Worm (Caenorhabditis elegans) whole organism, mixed stage, embryonic: ENCODE measurements around the gene tbx-40.
A peak's percentile ranks its signal among the peaks of the same experiment; 100 is the strongest.

Source experiments
- M03D4.4 ChIP-seq: sonication (generic microtip); optimal IDR thresholded peaks from 2 replicates; lab custom pipeline; 2017; ENCODE audit warnings: mild to moderate bottlenecking, missing genetic modification characterization, missing compliant biosample characterization
- bed-3 ChIP-seq: fragments of 200-800 bp; sonication (Bioruptor generic); optimal IDR thresholded peaks from 3 replicates; lab custom pipeline; 2018; ENCODE audit warnings: mild to moderate bottlenecking, missing genetic modification characterization, moderate library complexity, missing compliant biosample characterization
- ceh-39 ChIP-seq: fragments of 150-350 bp; optimal IDR thresholded peaks from 2 replicates; lab custom pipeline; 2014; ENCODE audit warnings: missing biosample characterization, missing genetic modification characterization
- ceh-43 ChIP-seq: fragments of 200-800 bp; sonication (Bioruptor generic); optimal IDR thresholded peaks from 2 replicates; lab custom pipeline; 2018; ENCODE audit warnings: mild to moderate bottlenecking, missing genetic modification characterization, moderate library complexity, missing compliant biosample characterization
- ceh-83 ChIP-seq: fragments of 200-800 bp; sonication (Bioruptor generic); optimal IDR thresholded peaks from 2 replicates; lab custom pipeline; 2018; ENCODE audit warnings: mild to moderate bottlenecking, missing genetic modification characterization, missing compliant biosample characterization
- cnd-1 ChIP-seq: fragments of 200-800 bp; sonication (Bioruptor generic); optimal IDR thresholded peaks from 2 replicates; lab custom pipeline; 2018; ENCODE audit warnings: mild to moderate bottlenecking, missing genetic modification characterization, missing compliant biosample characterization
- drap-1 ChIP-seq: fragments of 200-800 bp; sonication (Bioruptor generic); optimal IDR thresholded peaks from 3 replicates; lab custom pipeline; 2018; ENCODE audit warnings: mild to moderate bottlenecking, missing genetic modification characterization, missing compliant biosample characterization
- elt-1 ChIP-seq: sonication (generic microtip); optimal IDR thresholded peaks from 2 replicates; lab custom pipeline; 2017; ENCODE audit warnings: missing genetic modification characterization, mild to moderate bottlenecking, missing compliant biosample characterization, antibody characterized with exemption, moderate library complexity, borderline replicate concordance; ENCODE audit not compliant: insufficient read depth
- elt-3 ChIP-seq: fragments of 150-350 bp; optimal IDR thresholded peaks from 2 replicates; lab custom pipeline; 2014; ENCODE audit warnings: missing biosample characterization, missing genetic modification characterization
- flh-1 ChIP-seq: fragments of 200-800 bp; sonication (Bioruptor generic); optimal IDR thresholded peaks from 2 replicates; lab custom pipeline; 2018; ENCODE audit warnings: mild to moderate bottlenecking, missing genetic modification characterization, moderate library complexity, missing compliant biosample characterization
- hlh-1 ChIP-seq: fragments of 150-350 bp; optimal IDR thresholded peaks from 2 replicates; lab custom pipeline; 2014; ENCODE audit warnings: missing biosample characterization, missing genetic modification reagents, missing genetic modification characterization
- lin-13 ChIP-seq: fragments of 150-350 bp; optimal IDR thresholded peaks from 2 replicates; lab custom pipeline; 2014; ENCODE audit warnings: missing biosample characterization, missing genetic modification characterization
- lin-32 ChIP-seq: fragments of 200-800 bp; sonication (Bioruptor generic); optimal IDR thresholded peaks from 2 replicates; lab custom pipeline; 2018; ENCODE audit warnings: mild to moderate bottlenecking, missing genetic modification characterization, missing compliant biosample characterization
- lsy-2 ChIP-seq: fragments of 150-350 bp; optimal IDR thresholded peaks from 2 replicates; lab custom pipeline; 2014; ENCODE audit warnings: missing biosample characterization, missing genetic modification characterization
- mab-5 ChIP-seq: fragments of 150-350 bp; optimal IDR thresholded peaks from 2 replicates; lab custom pipeline; 2014; ENCODE audit warnings: missing biosample characterization, missing genetic modification characterization
- mep-1 ChIP-seq: fragments of 150-350 bp; optimal IDR thresholded peaks from 2 replicates; lab custom pipeline; 2017; ENCODE audit warnings: missing biosample characterization, missing genetic modification reagents, missing genetic modification characterization, inconsistent platforms
- mls-2 ChIP-seq: sonication (generic microtip); optimal IDR thresholded peaks from 2 replicates; lab custom pipeline; 2016; ENCODE audit warnings: mild to moderate bottlenecking, missing genetic modification characterization, moderate library complexity, missing compliant biosample characterization
- nhr-12 ChIP-seq: fragments of 150-350 bp; optimal IDR thresholded peaks from 2 replicates; lab custom pipeline; 2014; ENCODE audit warnings: missing biosample characterization, missing genetic modification characterization
- nhr-237 ChIP-seq: fragments of 150-350 bp; optimal IDR thresholded peaks from 2 replicates; lab custom pipeline; 2014; ENCODE audit warnings: missing biosample characterization, missing genetic modification characterization
- nhr-28 ChIP-seq: fragments of 150-350 bp; optimal IDR thresholded peaks from 2 replicates; lab custom pipeline; 2014; ENCODE audit warnings: missing biosample characterization, missing genetic modification characterization
- nhr-76 ChIP-seq: sonication (generic microtip); optimal IDR thresholded peaks from 2 replicates; lab custom pipeline; 2017; ENCODE audit warnings: missing biosample characterization, missing genetic modification characterization
- pha-4 ChIP-seq: fragments of 150-350 bp; optimal IDR thresholded peaks from 2 replicates; lab custom pipeline; 2018; ENCODE audit warnings: missing biosample characterization, missing genetic modification reagents, missing genetic modification characterization
- sem-2 ChIP-seq: fragments of 200-800 bp; sonication (Bioruptor generic); optimal IDR thresholded peaks from 2 replicates; lab custom pipeline; 2018; ENCODE audit warnings: mild to moderate bottlenecking, missing genetic modification characterization, missing compliant biosample characterization
- sptf-1 ChIP-seq: sonication (generic microtip); optimal IDR thresholded peaks from 2 replicates; lab custom pipeline; 2017; ENCODE audit warnings: mild to moderate bottlenecking, missing genetic modification characterization, moderate library complexity, missing compliant biosample characterization
- unc-120 ChIP-seq: sonication (generic microtip); optimal IDR thresholded peaks from 2 replicates; lab custom pipeline; 2017; ENCODE audit warnings: missing genetic modification characterization, missing compliant biosample characterization; ENCODE audit not compliant: poor library complexity, severe bottlenecking
- unc-62 ChIP-seq: fragments of 150-350 bp; optimal IDR thresholded peaks from 2 replicates; lab custom pipeline; 2014; ENCODE audit warnings: missing biosample characterization, missing genetic modification reagents, missing genetic modification characterization
- zip-8 ChIP-seq: fragments of 150-350 bp; optimal IDR thresholded peaks from 2 replicates; lab custom pipeline; 2014; ENCODE audit warnings: missing biosample characterization, missing genetic modification characterization
- ztf-11 ChIP-seq: fragments of 150-350 bp; optimal IDR thresholded peaks from 2 replicates; lab custom pipeline; 2014; ENCODE audit warnings: missing biosample characterization, missing genetic modification characterization

The tbx-40 gene

ce11 chrIV:15302151-15302550, 25.8 kb downstream of the tbx-40 start, which contains the start of gene best-21:
best-21 (plus strand) TSS chrIV:15302451.
- TF ChIP-seq ceh-39 (tag; lab: Kevin White, UChicago) (no peak), hlh-1 (tag; lab: Kevin White, UChicago) (no peak), mls-2 (tag; lab: Kevin White, UChicago) (no peak), flh-1 (no peak)

ce11 chrIV:15300041-15300440, 28.0 kb downstream of the tbx-40 start:
- no peak for TF ChIP-seq elt-1 (tag; lab: Kevin White, UChicago)
- no peak for TF ChIP-seq sem-2 (GFP tag; lab: Kevin White, UChicago)
- TF ChIP-seq nhr-237, result no peak
- no peak for TF ChIP-seq lsy-2 (tag; lab: Kevin White, UChicago)
- TF ChIP-seq drap-1 (GFP tag; lab: Kevin White, UChicago), result no peak
- TF ChIP-seq mab-5 (tag; lab: Kevin White, UChicago), result no peak

DNA sequence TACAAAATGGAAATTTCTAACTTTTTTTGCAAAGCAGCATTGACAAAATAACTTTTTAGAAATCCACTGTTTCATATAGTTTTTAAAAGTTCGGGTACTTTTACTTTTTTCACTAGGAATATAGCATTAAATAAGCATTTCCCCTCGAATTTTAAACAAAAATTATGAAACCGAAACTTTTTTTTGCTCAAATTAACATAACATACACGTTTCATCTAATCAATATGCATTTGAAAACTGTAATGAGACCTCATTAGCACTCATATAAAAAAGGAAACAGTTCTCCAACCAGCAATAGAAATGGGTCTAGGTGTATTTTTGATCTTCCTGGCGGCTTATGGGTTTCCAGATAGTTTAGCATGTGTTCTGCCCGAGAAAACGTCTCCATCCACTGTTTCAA, 34.0 kb downstream of the tbx-40 start, which contains the start of gene Y73F8A.10:
Gene Y73F8A.10 (plus strand): TSS at position 301 of the 400 bp plus-strand sequence.
- no peak for TF ChIP-seq ceh-83 (GFP tag; lab: Kevin White, UChicago)
- no peak for TF ChIP-seq nhr-76 (tag; lab: Kevin White, UChicago)
- no peak for TF ChIP-seq mls-2 (tag; lab: Kevin White, UChicago)
- TF ChIP-seq cnd-1 (tag; lab: Kevin White, UChicago), result no peak
- TF ChIP-seq sptf-1, result no peak
- no peak for TF ChIP-seq flh-1
- TF ChIP-seq elt-1 (tag; lab: Kevin White, UChicago), result no peak
- TF ChIP-seq lin-32, result no peak
- TF ChIP-seq pha-4 (tag; lab: Kevin White, UChicago), result no peak
- TF ChIP-seq lin-13 (tag; lab: Kevin White, UChicago), result no peak
- TF ChIP-seq unc-120, result no peak
- no peak for TF ChIP-seq mep-1 (tag; lab: Kevin White, UChicago)
- TF ChIP-seq sem-2 (GFP tag; lab: Kevin White, UChicago), result no peak
- no peak for TF ChIP-seq nhr-12
- TF ChIP-seq bed-3 (GFP tag; lab: Kevin White, UChicago), result no peak
- TF ChIP-seq ceh-43 (GFP tag; lab: Kevin White, UChicago), result no peak

- TF ChIP-seq bed-3 (GFP tag; lab: Kevin White, UChicago) (no peak), mep-1 (tag; lab: Kevin White, UChicago) (no peak), elt-3 (tag; lab: Kevin White, UChicago) (no peak), lin-32 (no peak), nhr-12 (no peak)
- TF ChIP-seq, all 35 proteins: peak for 0
Observed at ce11 chrIV:15291607-15292006, 36.4 kb downstream of the tbx-40 start, which contains the start of gene pqn-91. pqn-91 (plus strand) TSS chrIV:15291907.

- no peak for TF ChIP-seq ztf-11 (tag; lab: Kevin White, UChicago)
- TF ChIP-seq nhr-28 (tag; lab: Kevin White, UChicago), result no peak
- TF ChIP-seq hlh-1 (tag; lab: Kevin White, UChicago), result no peak
- no peak for TF ChIP-seq mep-1 (tag; lab: Kevin White, UChicago)
- no peak for TF ChIP-seq M03D4.4 (tag; lab: Kevin White, UChicago)
- no peak for TF ChIP-seq lsy-2 (tag; lab: Kevin White, UChicago)
Observed at ce11 chrIV:15291162-15291561, 36.8 kb downstream of the tbx-40 start, which contains the start of gene pqn-90. pqn-90 (minus strand) TSS chrIV:15291262.

DNA sequence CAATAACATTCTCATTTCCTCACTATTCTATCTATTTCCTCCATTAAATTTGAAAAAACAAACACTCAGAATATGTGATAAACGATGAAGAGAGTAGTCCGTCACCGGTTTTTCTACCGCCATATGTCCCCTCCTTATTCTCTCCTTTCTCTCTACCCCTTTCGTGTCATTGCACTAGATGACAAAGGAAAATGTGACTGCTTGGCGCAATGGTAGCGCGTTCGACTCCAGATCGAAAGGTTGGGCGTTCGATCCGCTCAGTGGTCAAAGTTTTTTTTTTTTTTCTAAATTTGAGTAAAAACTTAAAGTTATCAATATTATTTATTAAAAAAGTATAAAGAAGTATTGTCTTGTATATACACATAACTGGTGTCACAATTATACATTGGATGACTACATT, 38.5 kb downstream of the tbx-40 start:
- peak; percentile 18 for TF ChIP-seq lin-32
- peak; percentile 36 for TF ChIP-seq ceh-43 (GFP tag; lab: Kevin White, UChicago)
- peak; percentile 15 for TF ChIP-seq bed-3 (GFP tag; lab: Kevin White, UChicago)
- TF ChIP-seq mep-1 (tag; lab: Kevin White, UChicago), result peak; percentile 10
- no peak for TF ChIP-seq nhr-28 (tag; lab: Kevin White, UChicago)
- peak; percentile 65 for TF ChIP-seq M03D4.4 (tag; lab: Kevin White, UChicago)
- TF ChIP-seq ceh-83 (GFP tag; lab: Kevin White, UChicago), result peak; percentile 74
- no peak for TF ChIP-seq mab-5 (tag; lab: Kevin White, UChicago)

DNA sequence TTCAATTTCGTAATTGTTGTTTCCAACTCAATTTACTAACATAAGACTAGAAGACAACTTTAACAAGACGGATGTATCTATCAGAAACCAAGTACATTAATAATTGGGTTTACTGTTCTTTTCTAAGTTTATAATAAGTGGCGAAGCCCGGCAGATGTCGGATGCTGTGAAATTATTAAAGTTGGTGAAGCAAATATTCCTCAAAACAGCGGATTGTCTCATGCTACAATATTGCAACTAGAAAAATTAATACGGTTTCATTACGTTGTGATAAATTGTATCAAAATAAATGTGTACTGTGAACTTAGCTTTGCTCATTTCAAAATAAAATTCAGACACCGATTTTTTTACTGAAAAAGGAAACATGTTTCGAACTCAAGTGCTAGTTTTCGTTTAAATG, 44.4 kb downstream of the tbx-40 start:
- TF ChIP-seq nhr-12 (no peak), unc-62 (GFP tag; lab: Kevin White, UChicago) (no peak), zip-8 (tag; lab: Kevin White, UChicago) (no peak), mab-5 (tag; lab: Kevin White, UChicago) (no peak), ceh-39 (tag; lab: Kevin White, UChicago) (no peak)
- TF ChIP-seq, all 35 proteins: peak for 0
